Worm (Caenorhabditis elegans) whole organism, L2 larva: ENCODE data around the gene col-118.

Experiments used
- C34F6.9 ChIP-seq: fragments of 150-350 bp; optimal IDR thresholded peaks from 2 replicates; lab custom pipeline; 2014; ENCODE audit warnings: missing biosample characterization, missing genetic modification characterization
- F13H6.1 ChIP-seq: sonication (generic microtip); optimal IDR thresholded peaks from 2 replicates; lab custom pipeline; 2016; ENCODE audit warnings: missing genetic modification characterization, missing compliant biosample characterization
- R02D3.7 ChIP-seq: fragments of 150-350 bp; optimal IDR thresholded peaks from 2 replicates; lab custom pipeline; 2014; ENCODE audit warnings: missing biosample characterization, missing genetic modification characterization
- Y55F3AM.14 ChIP-seq: fragments of 200-800 bp; sonication (Bioruptor generic); optimal IDR thresholded peaks from 2 replicates; lab custom pipeline; 2018; ENCODE audit warnings: mild to moderate bottlenecking, missing genetic modification characterization, missing compliant biosample characterization
- ZK546.5 ChIP-seq: sonication (generic microtip); optimal IDR thresholded peaks from 2 replicates; lab custom pipeline; 2017; ENCODE audit warnings: missing biosample characterization, missing genetic modification characterization
- alr-1 ChIP-seq: fragments of 150-350 bp; optimal IDR thresholded peaks from 2 replicates; lab custom pipeline; 2014; ENCODE audit warnings: missing biosample characterization, missing genetic modification characterization
- ama-1 ChIP-seq: fragments of 150-350 bp; optimal IDR thresholded peaks from 2 replicates; lab custom pipeline; 2018; ENCODE audit warnings: inconsistent platforms
- blmp-1 ChIP-seq: sonication (generic microtip); optimal IDR thresholded peaks from 2 replicates; lab custom pipeline; 2017; ENCODE audit warnings: missing genetic modification characterization, mild to moderate bottlenecking, missing compliant biosample characterization, antibody characterized with exemption, moderate library complexity; ENCODE audit not compliant: insufficient read depth
- ceh-16 ChIP-seq: fragments of 150-350 bp; optimal IDR thresholded peaks from 2 replicates; lab custom pipeline; 2014; ENCODE audit warnings: missing biosample characterization, missing genetic modification characterization
- crh-2 ChIP-seq: sonication (generic microtip); optimal IDR thresholded peaks from 2 replicates; lab custom pipeline; 2017; ENCODE audit warnings: missing biosample characterization, missing genetic modification characterization
- dmd-4 ChIP-seq: sonication (generic microtip); optimal IDR thresholded peaks from 2 replicates; lab custom pipeline; 2017; ENCODE audit warnings: missing biosample characterization, missing genetic modification characterization
- elt-1 ChIP-seq: fragments of 150-350 bp; optimal IDR thresholded peaks from 2 replicates; lab custom pipeline; 2014; ENCODE audit warnings: missing biosample characterization, missing genetic modification characterization
- elt-3 ChIP-seq: sonication (generic microtip); optimal IDR thresholded peaks from 2 replicates; lab custom pipeline; 2017; ENCODE audit warnings: missing biosample characterization, missing genetic modification characterization
- fos-1 ChIP-seq: fragments of 150-350 bp; optimal IDR thresholded peaks from 2 replicates; lab custom pipeline; 2014; ENCODE audit warnings: missing biosample characterization, missing genetic modification characterization
- lin-13 ChIP-seq: fragments of 150-350 bp; optimal IDR thresholded peaks from 2 replicates; lab custom pipeline; 2014; ENCODE audit warnings: missing biosample characterization, missing genetic modification reagents, missing genetic modification characterization
- lin-39 ChIP-seq: fragments of 150-350 bp; optimal IDR thresholded peaks from 2 replicates; lab custom pipeline; 2014; ENCODE audit warnings: missing biosample characterization, missing genetic modification reagents, missing genetic modification characterization
- mab-5 ChIP-seq: fragments of 150-350 bp; optimal IDR thresholded peaks from 2 replicates; lab custom pipeline; 2014; ENCODE audit warnings: missing biosample characterization, missing genetic modification characterization
- mbf-1 ChIP-seq: sonication (generic microtip); optimal IDR thresholded peaks from 2 replicates; lab custom pipeline; 2017; ENCODE audit warnings: missing biosample characterization, missing genetic modification characterization
- nhr-10 ChIP-seq: sonication (generic microtip); optimal IDR thresholded peaks from 2 replicates; lab custom pipeline; 2017; ENCODE audit warnings: missing biosample characterization, missing genetic modification characterization
- nhr-11 ChIP-seq: fragments of 150-350 bp; optimal IDR thresholded peaks from 2 replicates; lab custom pipeline; 2014; ENCODE audit warnings: missing biosample characterization, missing genetic modification characterization
- nhr-12 ChIP-seq: fragments of 150-350 bp; optimal IDR thresholded peaks from 2 replicates; lab custom pipeline; 2014; ENCODE audit warnings: missing biosample characterization, missing genetic modification characterization
- nhr-129 ChIP-seq: fragments of 150-350 bp; optimal IDR thresholded peaks from 2 replicates; lab custom pipeline; 2014; ENCODE audit warnings: missing biosample characterization, missing genetic modification characterization
- nhr-21 ChIP-seq: fragments of 150-350 bp; optimal IDR thresholded peaks from 2 replicates; lab custom pipeline; 2014; ENCODE audit warnings: missing biosample characterization, missing genetic modification characterization
- nhr-23 ChIP-seq: fragments of 150-350 bp; optimal IDR thresholded peaks from 2 replicates; lab custom pipeline; 2014; ENCODE audit warnings: missing biosample characterization, missing genetic modification reagents, missing genetic modification characterization
- nhr-237 ChIP-seq: fragments of 150-350 bp; optimal IDR thresholded peaks from 2 replicates; lab custom pipeline; 2014; ENCODE audit warnings: missing biosample characterization, missing genetic modification characterization
- nhr-25 ChIP-seq: fragments of 150-350 bp; sonication (generic microtip); optimal IDR thresholded peaks from 3 replicates; lab custom pipeline; 2014; ENCODE audit warnings: missing biosample characterization, missing genetic modification characterization
- nhr-6 ChIP-seq: fragments of 150-350 bp; optimal IDR thresholded peaks from 2 replicates; lab custom pipeline; 2014; ENCODE audit warnings: missing biosample characterization, missing genetic modification characterization
- nhr-77 ChIP-seq: fragments of 150-350 bp; optimal IDR thresholded peaks from 2 replicates; lab custom pipeline; 2014; ENCODE audit warnings: missing biosample characterization, missing genetic modification characterization
- sem-4 ChIP-seq: fragments of 150-350 bp; optimal IDR thresholded peaks from 2 replicates; lab custom pipeline; 2014; ENCODE audit warnings: missing biosample characterization, missing genetic modification reagents, missing genetic modification characterization
- skn-1 ChIP-seq: sonication (generic microtip); optimal IDR thresholded peaks from 2 replicates; lab custom pipeline; 2017; ENCODE audit warnings: missing biosample characterization, missing genetic modification characterization
- sma-3 ChIP-seq: sonication (generic microtip); optimal IDR thresholded peaks from 2 replicates; lab custom pipeline; 2016; ENCODE audit warnings: missing genetic modification reagents, missing genetic modification characterization, missing compliant biosample characterization
- snpc-4 ChIP-seq: fragments of 150-350 bp; optimal IDR thresholded peaks from 2 replicates; lab custom pipeline; 2014; ENCODE audit warnings: missing biosample characterization, missing genetic modification characterization
- unc-55 ChIP-seq: fragments of 150-350 bp; sonication (generic microtip); optimal IDR thresholded peaks from 3 replicates; lab custom pipeline; 2014; ENCODE audit warnings: missing biosample characterization, missing genetic modification reagents, missing genetic modification characterization
- unc-62 ChIP-seq: fragments of 150-350 bp; optimal IDR thresholded peaks from 2 replicates; lab custom pipeline; 2014; ENCODE audit warnings: missing biosample characterization, missing genetic modification reagents, missing genetic modification characterization
- ztf-1 ChIP-seq: fragments of 200-800 bp; sonication (Bioruptor generic); conservative IDR thresholded peaks from 2 replicates; pipeline ENCODE4 v1.3.6; 2022; ENCODE audit warnings: missing genetic modification characterization, missing compliant biosample characterization
- ztf-11 ChIP-seq: sonication (generic microtip); optimal IDR thresholded peaks from 2 replicates; lab custom pipeline; 2017; ENCODE audit warnings: missing biosample characterization, missing genetic modification characterization
- ztf-4 ChIP-seq: fragments of 150-350 bp; optimal IDR thresholded peaks from 2 replicates; lab custom pipeline; 2014; ENCODE audit warnings: missing biosample characterization, missing genetic modification characterization

col-118 gene

ce11 chrIV:8816617-8817016 is 31.4 kb upstream of the col-118 start:
- TF ChIP-seq nhr-25 (tag; lab: Kevin White, UChicago) = no peak
- no peak for TF ChIP-seq nhr-21 (tag; lab: Kevin White, UChicago)
- TF ChIP-seq C34F6.9 (tag; lab: Kevin White, UChicago) = no peak
- TF ChIP-seq F13H6.1 (tag; lab: Kevin White, UChicago) = no peak
- TF ChIP-seq elt-1 (tag; lab: Kevin White, UChicago) = no peak
- TF ChIP-seq sem-4 (tag; lab: Kevin White, UChicago) = no peak
- no peak for TF ChIP-seq ceh-16
- no peak for TF ChIP-seq elt-3 (tag; lab: Kevin White, UChicago)
- no peak for TF ChIP-seq nhr-77 (tag; lab: Kevin White, UChicago)
- TF ChIP-seq unc-55 = no peak
- no peak for TF ChIP-seq nhr-237 (tag; lab: Kevin White, UChicago)
- no peak for TF ChIP-seq fos-1
- TF ChIP-seq, all 48 proteins: peak for 0

DNA sequence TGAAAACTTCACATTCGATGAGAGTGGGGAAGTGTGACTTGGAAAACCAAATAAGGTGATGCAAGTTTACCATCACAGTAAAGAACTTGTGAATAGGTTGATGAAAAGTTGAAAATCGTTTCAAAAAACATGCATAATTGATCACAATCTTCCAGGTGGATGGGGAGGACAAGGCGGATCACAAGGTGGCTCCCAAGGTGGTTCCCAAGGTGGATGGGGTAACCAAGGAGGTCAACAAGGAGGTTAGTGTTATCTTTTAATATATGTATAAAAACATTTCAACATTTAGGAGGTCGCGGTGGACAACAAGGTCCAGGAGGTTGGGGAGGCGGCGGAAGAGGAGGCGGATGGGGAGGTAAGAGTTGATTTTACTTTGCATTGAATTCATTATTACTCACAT is 30.4 kb upstream of the col-118 start, which contains the start of gene T28C6.10:
Gene T28C6.10 (plus strand): TSS at position 301 of the 400 bp plus-strand sequence.
- no peak for TF ChIP-seq skn-1
- TF ChIP-seq Y55F3AM.14 (GFP tag; lab: Kevin White, UChicago) = no peak
- no peak for TF ChIP-seq sma-3
- TF ChIP-seq unc-55 = no peak
- TF ChIP-seq ztf-1 (GFP tag; lab: Robert Waterston, UW) = no peak
- TF ChIP-seq alr-1 (tag; lab: Kevin White, UChicago) = no peak
- no peak for TF ChIP-seq lin-13 (GFP tag; lab: Kevin White, UChicago)
- TF ChIP-seq nhr-10 (tag; lab: Kevin White, UChicago) = no peak
- no peak for TF ChIP-seq unc-62
- TF ChIP-seq C34F6.9 (tag; lab: Kevin White, UChicago) = no peak
- TF ChIP-seq nhr-23 (tag; lab: Kevin White, UChicago) = no peak
- no peak for TF ChIP-seq ZK546.5
- TF ChIP-seq mab-5 (tag; lab: Kevin White, UChicago) = no peak

DNA sequence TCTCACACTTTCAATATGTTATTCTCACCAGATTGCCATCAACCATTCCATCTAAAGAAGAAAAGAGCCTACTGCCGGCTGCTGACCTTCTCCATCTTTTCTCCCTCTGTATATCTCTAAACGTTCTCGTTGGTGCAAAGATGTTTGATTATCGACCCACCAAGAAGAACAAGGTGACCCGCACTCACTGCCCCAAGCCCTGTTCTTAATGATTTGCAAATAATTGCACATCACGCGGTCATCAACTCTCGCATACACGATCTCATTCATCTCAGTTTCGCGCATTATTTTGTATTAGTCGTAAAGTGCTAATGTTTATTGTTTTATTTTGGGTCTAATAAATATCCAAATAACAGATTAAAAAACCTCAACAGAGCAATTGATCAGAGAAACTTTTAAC is 28.5 kb upstream of the col-118 start:
- TF ChIP-seq nhr-25 (tag; lab: Kevin White, UChicago) (peak; percentile 12), nhr-12 (no peak), lin-13 (GFP tag; lab: Kevin White, UChicago) (no peak), ceh-16 (no peak)

DNA sequence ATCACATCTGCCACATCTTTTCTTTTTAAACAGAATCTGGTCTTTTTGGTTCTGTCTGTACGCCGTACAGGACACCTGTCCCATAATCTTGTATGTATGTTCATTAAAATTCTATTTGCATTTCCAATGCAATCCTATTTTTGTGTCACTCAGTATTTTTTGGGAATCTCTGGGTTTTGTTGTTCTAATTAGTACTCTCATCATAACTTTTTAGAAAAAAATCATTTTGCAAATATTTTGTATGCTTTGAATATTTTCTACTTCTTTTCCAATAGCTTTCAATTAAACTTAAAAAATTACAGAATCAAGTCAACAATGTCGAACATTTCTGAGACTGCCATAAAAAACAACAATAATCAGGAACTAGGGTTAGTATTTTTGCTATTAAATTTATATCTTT is 28.0 kb upstream of the col-118 start, which contains the start of gene T28C6.3:
Gene T28C6.3 (plus strand): TSS at position 301 of the 400 bp plus-strand sequence.
- TF ChIP-seq unc-62 (no peak), ZK546.5 (no peak), nhr-6 (tag; lab: Kevin White, UChicago) (no peak), crh-2 (tag; lab: Kevin White, UChicago) (no peak), lin-39 (tag; lab: Kevin White, UChicago) (no peak), F13H6.1 (tag; lab: Kevin White, UChicago) (no peak), lin-13 (GFP tag; lab: Kevin White, UChicago) (no peak), nhr-11 (tag; lab: Kevin White, UChicago) (no peak), dmd-4 (no peak), unc-55 (no peak), nhr-77 (tag; lab: Kevin White, UChicago) (no peak), ztf-4 (tag; lab: Kevin White, UChicago) (no peak)

ce11 chrIV:8821147-8821546 is 26.9 kb upstream of the col-118 start, which contains the start of gene T28C6.5:
Gene T28C6.5, plus strand, starts transcription at chrIV:8821447.
- no peak for TF ChIP-seq nhr-129
- TF ChIP-seq lin-39 (tag; lab: Kevin White, UChicago) = no peak
- no peak for TF ChIP-seq sma-3
- TF ChIP-seq unc-55 = no peak
- no peak for TF ChIP-seq skn-1
- TF ChIP-seq lin-13 (GFP tag; lab: Kevin White, UChicago) = no peak
- TF ChIP-seq, all 48 proteins: peak for 0

DNA sequence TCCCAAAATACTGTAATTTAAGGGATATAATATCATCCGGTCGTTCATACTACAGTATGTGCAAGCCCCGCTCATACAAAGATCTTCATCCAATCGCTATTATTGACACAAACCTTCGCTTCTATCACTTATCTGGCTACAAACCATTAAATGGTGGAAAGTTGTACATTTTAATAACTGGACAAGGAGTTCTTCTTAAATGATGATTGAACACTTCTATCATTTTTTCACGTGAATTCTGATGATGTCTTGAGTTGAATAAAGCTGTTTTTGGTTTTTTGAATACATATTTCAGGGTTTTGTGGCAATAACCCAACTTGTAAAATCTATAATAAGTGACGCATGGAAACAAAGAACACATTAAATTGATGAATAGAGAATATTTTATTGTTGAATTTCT is 25.4 kb upstream of the col-118 start:
- peak; percentile 24 for TF ChIP-seq crh-2 (tag; lab: Kevin White, UChicago)
- TF ChIP-seq ama-1 = no peak
- TF ChIP-seq mab-5 (tag; lab: Kevin White, UChicago) = no peak
- TF ChIP-seq sem-4 (tag; lab: Kevin White, UChicago) = no peak
- TF ChIP-seq blmp-1 = no peak
- peak; percentile 41 for TF ChIP-seq nhr-25 (tag; lab: Kevin White, UChicago)
- TF ChIP-seq fos-1 = peak; percentile 8
- no peak for TF ChIP-seq nhr-23 (tag; lab: Kevin White, UChicago)
- TF ChIP-seq ztf-11 (tag; lab: Kevin White, UChicago) = no peak
- TF ChIP-seq ceh-16 = no peak
- no peak for TF ChIP-seq mbf-1 (tag; lab: Kevin White, UChicago)
- TF ChIP-seq lin-13 (GFP tag; lab: Kevin White, UChicago) = peak; percentile 13
- TF ChIP-seq R02D3.7 (tag; lab: Kevin White, UChicago) = no peak
- TF ChIP-seq nhr-10 (tag; lab: Kevin White, UChicago) = no peak
- TF ChIP-seq lin-39 (tag; lab: Kevin White, UChicago) = no peak
- TF ChIP-seq nhr-21 (tag; lab: Kevin White, UChicago) = peak; percentile 25
- no peak for TF ChIP-seq nhr-6 (tag; lab: Kevin White, UChicago)
- TF ChIP-seq snpc-4 (tag; lab: Kevin White, UChicago) = no peak
- no peak for TF ChIP-seq unc-62
- peak; percentile 41 for TF ChIP-seq sma-3
